Worm (Caenorhabditis elegans): ENCODE data around the gene hpo-25.

DNA sequence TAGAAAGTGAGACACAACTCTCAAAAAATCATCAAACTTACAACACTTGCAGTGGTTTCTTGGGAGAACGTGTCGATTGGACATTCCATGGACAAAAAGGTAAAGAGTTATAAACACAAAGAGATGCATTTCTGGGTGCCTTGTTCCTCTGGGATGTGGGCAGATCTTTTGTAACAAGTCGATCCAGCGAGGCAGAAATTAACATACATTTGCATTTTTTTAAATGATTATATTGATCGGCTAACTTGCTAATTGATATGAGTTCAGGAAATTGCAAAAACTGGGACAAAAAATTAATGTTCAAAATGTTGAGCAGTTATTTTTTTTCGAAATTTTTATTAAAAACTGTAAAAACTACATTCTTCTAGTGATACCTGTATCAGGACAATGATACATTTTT, 8.7 kb downstream of the hpo-25 start, which contains the start of gene F16G10.6:
- no peak for TF ChIP-seq ztf-29 (GFP tag; IDR thresholded peaks at IDR 0.05)
- TF ChIP-seq flt-1 (GFP tag; IDR thresholded peaks at IDR 0.05), result no peak
- no peak for TF ChIP-seq klf-2 (GFP tag; conservative IDR thresholded peaks at IDR 0.05)
- no peak for TF ChIP-seq T22C8.4 (GFP tag; IDR thresholded peaks at IDR 0.05)
- TF ChIP-seq med-1 (GFP tag; optimal IDR thresholded peaks at IDR 0.05; ENCODE audit: insufficient read depth), result no peak
- TF ChIP-seq cog-1 (tag; optimal IDR thresholded peaks at IDR 0.05), result no peak
- no peak for TF ChIP-seq tab-1 (GFP tag; IDR thresholded peaks at IDR 0.05)
- TF ChIP-seq ztf-23 (GFP tag; IDR thresholded peaks at IDR 0.05), result no peak
- no peak for TF ChIP-seq ref-1 (GFP tag; conservative IDR thresholded peaks at IDR 0.05)

Data from whole organism, midembryonic.